Fruit fly (Drosophila melanogaster) whole organism, larva: Measurements from ENCODE around the gene CG14540.

ENCODE experiments used
- noc ChIP-seq: fragments of 200-800 bp; sonication (Bioruptor generic); optimal IDR thresholded peaks from 3 replicates; lab custom pipeline; 2019; ENCODE audit warnings: missing biosample characterization, mild to moderate bottlenecking, missing genetic modification characterization, moderate library complexity

Gene CG14540

DNA sequence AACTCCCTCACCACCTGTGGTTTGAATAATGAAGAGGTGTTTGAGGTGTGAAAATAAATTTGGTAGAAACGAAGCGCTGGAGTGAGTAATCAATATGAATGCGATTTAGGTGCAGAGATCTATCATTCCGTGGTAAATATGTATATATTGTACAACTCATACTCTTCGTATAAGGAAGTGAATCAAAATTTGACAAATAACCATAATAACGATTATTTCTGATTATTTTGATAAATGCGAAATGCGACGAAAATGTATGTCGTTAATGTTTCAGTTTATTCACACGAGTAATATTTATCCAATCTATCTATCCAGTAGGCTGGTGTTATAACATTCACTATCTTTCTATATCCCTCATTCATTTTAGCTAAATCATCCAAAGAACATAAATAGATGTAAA lies at the start of gene CG14540:
TSS of gene CG14540 (plus strand) at position 301 of the 400 bp plus-strand sequence.
- TF ChIP-seq noc (tag; lab: Kevin White, UChicago) = no peak

DNA sequence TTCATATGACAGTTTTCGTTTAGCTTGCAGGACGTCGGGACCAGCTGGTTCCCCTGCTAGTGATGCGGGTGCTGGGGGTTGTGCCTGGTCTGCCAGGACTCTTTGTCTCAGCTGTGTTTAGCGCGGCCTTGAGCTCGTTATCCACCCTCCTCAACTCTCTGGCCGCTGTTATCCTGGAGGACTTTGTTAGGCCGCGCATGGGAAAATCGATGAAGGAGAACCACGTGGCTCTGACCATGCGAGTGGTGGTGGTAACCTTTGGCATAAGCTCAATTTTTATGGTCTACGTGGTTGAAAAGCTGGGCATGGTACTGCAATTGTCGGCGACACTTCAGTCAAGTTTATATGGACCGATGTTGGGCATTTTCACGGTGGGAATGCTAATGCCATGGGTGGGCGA lies 39.2 kb upstream of the CG14540 start:
- TF ChIP-seq noc (tag; lab: Kevin White, UChicago) = no peak

DNA sequence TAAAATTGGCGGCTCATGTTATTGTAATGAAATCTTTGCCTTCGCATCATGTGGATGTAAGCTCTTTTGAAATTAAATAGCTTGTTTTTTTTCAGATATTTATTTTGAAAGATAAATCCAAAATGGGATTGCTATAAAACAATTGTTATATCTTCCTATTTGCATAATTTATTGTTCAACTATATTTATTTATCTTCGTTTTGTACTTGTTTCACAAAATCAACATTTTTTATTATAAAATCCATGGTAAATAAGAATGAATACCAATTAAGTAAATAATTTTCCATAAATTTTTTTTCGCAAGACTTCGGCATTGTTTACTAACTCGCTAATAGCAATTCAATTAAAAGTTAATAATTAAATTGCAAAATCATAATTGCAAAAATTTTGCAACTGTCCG lies 36.5 kb upstream of the CG14540 start, which contains the start of gene CG14546:
TSS of gene CG14546 (minus strand) at position 101 of the 400 bp plus-strand sequence.
- TF ChIP-seq noc (tag; lab: Kevin White, UChicago) = no peak

DNA sequence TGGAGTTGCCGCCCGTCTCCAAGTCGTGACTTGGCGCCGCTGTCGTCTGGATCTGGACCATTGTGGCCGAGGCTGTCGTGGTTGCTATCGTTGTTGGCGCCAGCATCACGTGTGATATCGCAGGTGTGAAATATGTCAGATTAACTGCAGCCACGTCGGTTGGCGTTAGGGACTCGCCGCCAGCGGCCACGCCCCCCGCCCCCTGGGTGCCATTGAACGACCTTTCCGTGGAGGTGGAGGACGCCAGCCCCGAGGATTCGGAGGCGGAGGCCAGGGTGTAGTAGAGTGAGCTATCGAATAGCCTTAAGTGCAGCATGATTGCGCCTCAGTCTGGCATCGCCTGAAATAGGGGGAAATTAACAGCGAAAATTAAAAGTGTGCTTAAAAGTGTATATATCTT lies 17.8 kb upstream of the CG14540 start:
- TF ChIP-seq noc (tag; lab: Kevin White, UChicago) = no peak

DNA sequence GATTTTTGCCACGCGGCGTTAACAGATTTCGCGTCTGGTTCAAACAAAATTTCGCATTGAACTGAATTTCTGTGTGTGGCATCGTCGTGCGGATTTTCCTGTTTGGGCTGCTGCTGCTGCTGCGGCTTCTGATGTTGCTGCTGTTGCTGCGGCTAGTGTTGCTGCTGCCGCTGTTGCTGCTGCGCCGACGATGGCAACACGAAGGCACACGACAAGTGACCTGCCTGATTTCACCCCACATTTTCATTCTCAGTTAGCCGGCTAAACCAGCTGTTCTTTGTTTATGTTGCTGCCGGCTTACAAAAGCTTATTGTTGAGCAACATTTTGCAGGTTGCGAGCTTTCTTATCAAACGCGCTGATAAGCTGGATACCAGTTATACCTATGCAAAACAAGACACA lies 3.0 kb upstream of the CG14540 start, which contains the start of gene CCAP-R:
TSS of gene CCAP-R (minus strand) at position 179 of the 400 bp plus-strand sequence.
- TF ChIP-seq noc (tag; lab: Kevin White, UChicago) = no peak

DNA sequence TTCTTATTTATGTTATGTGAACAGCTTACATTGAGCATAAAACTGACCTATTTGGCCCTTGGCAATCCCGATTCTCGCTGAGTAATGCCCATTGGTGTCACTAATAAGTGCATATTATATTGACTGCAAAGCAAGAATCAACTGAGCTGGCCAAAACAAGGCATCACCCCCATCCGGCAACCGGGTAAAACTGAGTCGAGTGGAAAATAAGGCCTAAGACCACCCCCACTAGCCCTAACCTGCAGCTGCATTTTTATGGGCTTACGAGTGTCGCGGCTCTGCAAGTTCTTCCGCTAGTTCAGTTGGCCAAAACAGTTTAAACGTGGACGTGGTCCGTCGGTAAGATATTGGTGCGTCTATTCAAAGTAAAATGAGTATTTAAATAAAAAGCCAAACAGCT lies 2.6 kb downstream of the CG14540 start, which contains the start of gene boss:
TSS of gene boss (plus strand) at position 301 of the 400 bp plus-strand sequence.
- no peak for TF ChIP-seq noc (tag; lab: Kevin White, UChicago)

DNA sequence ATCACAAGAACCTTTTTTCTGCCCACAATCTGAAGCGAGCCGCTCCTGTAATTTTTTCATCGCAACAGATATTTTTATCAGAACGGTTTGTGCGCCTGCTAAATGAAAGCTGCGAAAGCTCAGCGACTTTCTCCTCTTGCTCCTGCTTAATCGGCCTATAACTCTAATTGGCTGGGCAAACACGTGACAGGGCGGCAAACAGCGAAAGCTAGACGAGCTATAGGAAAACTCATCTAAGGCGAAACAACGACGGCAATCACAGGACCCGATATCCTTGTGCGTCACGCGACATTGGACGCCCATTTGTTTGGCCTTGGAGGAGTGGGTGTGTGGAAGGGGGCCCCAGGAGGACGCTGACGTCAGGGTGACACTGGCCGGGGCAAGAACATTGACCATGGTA lies 7.9 kb downstream of the CG14540 start:
- no peak for TF ChIP-seq noc (tag; lab: Kevin White, UChicago)

DNA sequence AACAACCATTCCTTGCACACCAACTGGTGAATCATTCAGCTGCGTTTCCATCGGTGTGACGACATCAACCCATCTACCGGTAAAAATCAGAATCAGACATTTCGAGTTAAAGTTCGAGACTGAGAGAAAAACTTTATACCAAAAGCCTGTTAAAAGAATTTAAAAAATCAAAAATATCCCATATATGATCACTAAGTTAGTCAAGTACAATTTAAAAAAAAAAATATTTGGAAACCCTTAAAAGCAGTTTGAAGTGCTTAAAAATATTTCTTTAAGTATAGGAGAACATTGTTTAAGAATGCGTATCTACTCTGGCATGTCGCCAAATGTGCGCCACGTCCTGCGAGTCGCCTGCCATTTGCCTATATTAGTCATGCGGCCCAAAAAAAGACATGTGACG lies 9.4 kb downstream of the CG14540 start:
- no peak for TF ChIP-seq noc (tag; lab: Kevin White, UChicago)

DNA sequence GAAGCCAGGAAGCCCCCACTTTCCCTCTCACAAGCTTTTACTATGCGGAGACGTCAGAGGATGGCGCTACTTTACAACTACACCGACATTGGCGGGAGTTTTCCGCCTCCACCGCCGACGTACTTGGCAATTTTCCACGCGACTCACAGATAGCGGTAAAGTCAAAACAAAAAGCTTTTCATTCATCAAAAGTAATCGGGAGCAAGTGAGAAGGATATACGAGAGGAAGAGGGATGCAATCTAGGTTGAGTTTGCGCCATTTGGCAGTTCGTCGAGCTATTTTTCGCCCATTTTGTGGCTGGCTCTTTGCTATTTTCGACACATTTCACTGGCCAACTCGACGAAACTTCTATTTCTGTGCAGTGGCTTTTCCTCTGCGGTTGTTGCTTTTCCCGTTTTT lies 9.8 kb downstream of the CG14540 start:
- TF ChIP-seq noc (tag; lab: Kevin White, UChicago) = no peak

DNA sequence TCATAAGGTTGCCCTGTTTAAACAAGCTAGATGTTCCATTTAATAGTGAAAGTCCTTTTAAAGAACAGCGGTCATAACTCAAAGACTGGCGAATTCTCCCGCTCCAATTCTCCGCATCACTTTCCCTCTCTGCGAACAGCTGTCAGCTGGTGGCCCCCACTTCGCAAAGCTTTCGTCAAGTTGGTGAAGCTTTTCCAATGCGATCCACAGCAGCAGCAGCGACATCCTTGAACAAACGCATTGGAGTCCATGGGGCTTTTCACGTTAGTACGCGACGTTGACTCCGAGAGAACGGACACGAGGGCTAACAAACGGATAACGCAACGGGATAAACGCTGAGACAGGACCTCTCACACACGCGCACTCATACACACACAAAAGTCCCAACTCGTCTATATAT lies 10.7 kb downstream of the CG14540 start, which contains the start of gene fid:
TSS of gene fid (plus strand) at position 301 of the 400 bp plus-strand sequence.
- TF ChIP-seq noc (tag; lab: Kevin White, UChicago) = no peak

DNA sequence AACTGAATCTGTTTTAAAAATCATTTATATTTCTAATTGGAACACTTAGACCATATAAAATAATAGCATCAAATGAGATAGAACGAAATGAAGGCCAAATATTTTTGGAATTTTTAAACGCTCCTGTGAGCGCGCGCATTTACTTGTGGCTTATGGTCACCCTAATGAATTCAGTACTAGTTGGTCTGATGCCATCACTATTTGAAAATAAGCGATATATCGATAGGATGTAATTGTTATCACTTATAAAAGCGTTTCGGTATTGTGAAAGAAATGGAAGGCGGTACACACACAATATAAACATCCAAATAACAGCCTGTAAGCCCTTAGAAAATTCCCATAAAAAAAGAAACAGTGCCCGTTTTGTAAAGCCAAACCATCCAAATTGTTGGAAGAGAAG lies 23.7 kb downstream of the CG14540 start, which contains the start of gene Nf1:
TSS of gene Nf1 (plus strand) at position 280 of the 400 bp plus-strand sequence.
- no peak for TF ChIP-seq noc (tag; lab: Kevin White, UChicago)

DNA sequence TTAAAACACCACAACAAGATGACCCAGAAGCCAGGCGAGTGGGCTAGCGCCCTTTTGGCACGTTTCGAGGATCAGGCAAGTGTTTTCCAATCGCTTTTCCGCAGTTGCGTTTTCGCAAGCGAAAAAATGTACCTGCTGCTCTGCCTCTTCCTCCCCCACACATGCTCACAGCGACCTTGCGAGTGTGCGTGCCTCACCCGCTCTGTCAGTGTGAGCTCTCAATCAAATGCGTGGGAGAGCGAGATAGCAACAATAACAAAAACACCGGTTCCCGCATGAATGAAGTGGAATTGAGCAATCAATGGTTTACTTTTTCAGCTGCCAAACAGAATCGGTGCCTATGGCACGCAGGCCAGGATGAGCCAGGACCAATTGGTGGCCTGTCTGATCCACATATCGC lies 24.2 kb downstream of the CG14540 start:
- TF ChIP-seq noc (tag; lab: Kevin White, UChicago) = no peak

DNA sequence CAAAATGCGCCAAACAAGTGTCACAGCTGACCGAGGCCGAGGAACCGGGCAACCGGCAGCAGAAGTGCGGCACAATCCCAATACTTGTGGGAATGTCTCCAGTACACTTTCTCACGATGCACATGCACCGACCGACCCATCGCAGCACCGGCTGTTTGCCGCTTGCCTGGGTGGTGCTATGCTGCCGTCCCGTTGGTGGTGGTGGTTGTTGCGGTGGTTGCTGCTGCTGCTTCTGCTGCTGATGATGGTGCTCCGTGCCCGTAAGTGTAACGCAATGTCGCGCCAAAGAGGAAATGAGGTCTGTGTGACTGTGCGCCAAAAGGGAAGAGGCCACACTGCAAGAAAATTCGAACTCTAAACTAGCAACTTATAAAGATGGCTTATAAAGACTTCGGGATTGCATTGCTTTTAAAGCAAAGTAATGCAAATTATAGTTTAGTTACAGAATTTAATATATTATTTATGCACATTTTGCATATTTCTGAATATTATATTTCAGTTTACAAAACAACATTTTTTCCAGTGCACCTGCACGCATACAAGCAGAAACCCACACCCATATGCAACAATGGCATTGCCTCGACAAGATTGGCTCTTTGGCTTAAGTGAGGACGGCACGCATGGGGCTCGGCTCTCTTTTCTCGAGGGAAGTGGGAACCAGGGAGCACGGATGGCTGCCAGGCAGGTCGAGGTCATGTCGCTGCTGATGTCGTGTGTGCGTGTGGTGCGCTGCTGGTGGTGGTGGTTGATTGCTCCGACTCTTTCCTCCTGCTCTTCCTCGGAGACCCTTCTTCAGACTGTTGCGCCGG lies 37.3 kb downstream of the CG14540 start, which contains the start of gene CG43116:
TSS of gene CG43116 (minus strand) at position 800 of the 809 bp plus-strand sequence.
- no peak for TF ChIP-seq noc (tag; lab: Kevin White, UChicago)

DNA sequence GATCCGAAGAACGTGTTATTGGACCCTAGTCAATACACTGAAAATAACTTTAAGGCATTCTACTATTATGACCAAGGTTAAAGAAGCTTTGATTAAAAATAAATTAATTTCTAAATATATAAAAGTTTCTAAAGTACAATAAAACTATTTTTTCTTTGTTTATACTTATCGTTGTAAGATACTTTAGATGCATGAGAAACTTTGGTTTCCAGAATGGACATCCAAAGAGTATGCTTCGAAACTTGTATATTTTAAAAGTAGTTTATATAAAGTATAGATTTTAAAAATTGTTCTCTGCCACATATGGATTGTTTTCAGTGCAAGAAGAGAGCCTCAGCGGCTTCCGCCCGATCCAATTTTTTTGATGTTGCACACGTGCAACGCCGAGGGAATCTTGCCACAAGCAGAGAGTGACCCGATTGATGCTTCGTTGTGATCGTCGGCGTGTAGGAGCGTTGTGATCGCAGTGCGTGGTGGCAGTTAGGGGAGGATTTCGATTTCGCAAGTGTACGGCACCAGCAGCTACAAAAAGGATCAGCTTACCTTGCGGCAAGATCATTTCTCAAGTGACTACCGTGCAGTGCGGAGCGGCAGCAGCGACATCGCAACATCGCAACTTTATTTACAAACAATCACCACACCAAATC lies 38.1 kb downstream of the CG14540 start:
- no peak for TF ChIP-seq noc (tag; lab: Kevin White, UChicago)

DNA sequence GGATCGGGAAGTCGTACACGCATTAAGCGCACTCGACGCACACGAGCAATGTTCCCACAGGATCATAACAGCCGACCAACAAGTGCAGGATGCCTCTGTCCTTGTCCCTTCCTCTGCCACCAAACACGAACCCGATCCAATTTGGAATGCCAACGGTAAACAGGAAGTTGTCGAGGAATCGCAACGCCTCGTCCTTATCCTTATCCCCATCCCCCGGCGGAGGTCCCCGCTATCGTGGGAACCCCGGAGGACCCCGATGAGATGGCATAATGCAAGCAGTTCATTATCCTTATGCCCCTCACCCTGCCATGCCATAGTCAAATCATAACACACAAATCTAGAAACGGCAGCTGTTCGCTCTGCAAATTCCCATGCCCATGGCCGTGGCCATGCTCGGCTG lies 40.1 kb downstream of the CG14540 start:
- TF ChIP-seq noc (tag; lab: Kevin White, UChicago) = no peak

DNA sequence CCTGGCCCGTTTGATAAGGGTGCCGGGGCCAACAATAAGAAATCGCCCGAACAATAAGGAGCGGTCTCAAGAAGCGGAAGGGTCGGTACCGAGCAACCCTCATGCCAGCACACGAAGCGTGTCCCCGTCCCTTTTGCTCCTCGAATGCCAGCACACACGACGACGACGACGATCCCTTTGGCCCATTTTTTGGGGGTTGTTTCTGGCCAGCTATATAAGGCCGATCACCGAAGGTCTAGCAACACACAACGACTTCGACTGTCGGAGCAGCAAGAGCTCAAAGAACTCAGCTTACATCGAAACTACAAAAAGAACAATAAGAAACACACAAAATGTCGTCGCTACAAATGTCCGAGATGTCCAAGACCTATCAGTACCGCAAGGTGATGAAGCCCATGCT lies 40.5 kb downstream of the CG14540 start:
- TF ChIP-seq noc (tag; lab: Kevin White, UChicago) = no peak
